Worm (Caenorhabditis elegans): ENCODE measurements around the gene nlp-46.

ce11 chrV:12460583-12460982 lies 45.5 kb downstream of the nlp-46 start:
- TF ChIP-seq ref-1 (GFP tag; conservative IDR thresholded peaks at IDR 0.05), result no peak
- TF ChIP-seq flt-1 (GFP tag; IDR thresholded peaks at IDR 0.05), result no peak
- no peak for TF ChIP-seq tab-1 (GFP tag; IDR thresholded peaks at IDR 0.05)
- no peak for TF ChIP-seq ztf-23 (GFP tag; IDR thresholded peaks at IDR 0.05)
- TF ChIP-seq klf-2 (GFP tag; conservative IDR thresholded peaks at IDR 0.05), result no peak
- no peak for TF ChIP-seq ztf-29 (GFP tag; IDR thresholded peaks at IDR 0.05)
- TF ChIP-seq med-1 (GFP tag; optimal IDR thresholded peaks at IDR 0.05; ENCODE audit: insufficient read depth), result no peak
- no peak for TF ChIP-seq cog-1 (tag; optimal IDR thresholded peaks at IDR 0.05)
